Worm (Caenorhabditis elegans) whole organism, L2 larva: Measurements from ENCODE around the gene C28D4.7.

Source experiments
- F13H6.1 ChIP-seq: sonication (generic microtip); optimal IDR thresholded peaks from 2 replicates; lab custom pipeline; 2016; ENCODE audit warnings: missing genetic modification characterization, missing compliant biosample characterization
- ZK546.5 ChIP-seq: sonication (generic microtip); optimal IDR thresholded peaks from 2 replicates; lab custom pipeline; 2017; ENCODE audit warnings: missing biosample characterization, missing genetic modification characterization
- aly-2 ChIP-seq: fragments of 150-350 bp; optimal IDR thresholded peaks from 2 replicates; lab custom pipeline; 2014; ENCODE audit warnings: missing biosample characterization, missing genetic modification characterization
- ama-1 ChIP-seq: fragments of 150-350 bp; optimal IDR thresholded peaks from 2 replicates; lab custom pipeline; 2018; ENCODE audit warnings: inconsistent platforms
- ceh-82 ChIP-seq: fragments of 150-350 bp; optimal IDR thresholded peaks from 2 replicates; lab custom pipeline; 2014; ENCODE audit warnings: missing biosample characterization, missing genetic modification characterization
- dmd-4 ChIP-seq: sonication (generic microtip); optimal IDR thresholded peaks from 2 replicates; lab custom pipeline; 2017; ENCODE audit warnings: missing biosample characterization, missing genetic modification characterization
- elt-3 ChIP-seq: sonication (generic microtip); optimal IDR thresholded peaks from 2 replicates; lab custom pipeline; 2017; ENCODE audit warnings: missing biosample characterization, missing genetic modification characterization
- lsy-2 ChIP-seq, 2 experiments: fragments of 150-350 bp in 1 of 2; sonication (generic microtip) in 1 of 2; optimal IDR thresholded peaks; 2 replicates each; lab custom pipeline; 2014 to 2017; ENCODE audit warnings: missing biosample characterization in 2 of 2, missing genetic modification characterization in 2 of 2
- nhr-21 ChIP-seq: fragments of 150-350 bp; optimal IDR thresholded peaks from 2 replicates; lab custom pipeline; 2014; ENCODE audit warnings: missing biosample characterization, missing genetic modification characterization
- nhr-237 ChIP-seq: fragments of 150-350 bp; optimal IDR thresholded peaks from 2 replicates; lab custom pipeline; 2014; ENCODE audit warnings: missing biosample characterization, missing genetic modification characterization
- snpc-4 ChIP-seq: fragments of 150-350 bp; optimal IDR thresholded peaks from 2 replicates; lab custom pipeline; 2014; ENCODE audit warnings: missing biosample characterization, missing genetic modification characterization
- unc-62 ChIP-seq: fragments of 150-350 bp; optimal IDR thresholded peaks from 2 replicates; lab custom pipeline; 2014; ENCODE audit warnings: missing biosample characterization, missing genetic modification reagents, missing genetic modification characterization
- ztf-11 ChIP-seq: sonication (generic microtip); optimal IDR thresholded peaks from 2 replicates; lab custom pipeline; 2017; ENCODE audit warnings: missing biosample characterization, missing genetic modification characterization
- ztf-4 ChIP-seq: fragments of 150-350 bp; optimal IDR thresholded peaks from 2 replicates; lab custom pipeline; 2014; ENCODE audit warnings: missing biosample characterization, missing genetic modification characterization

- TF ChIP-seq snpc-4 (tag; lab: Kevin White, UChicago) (no peak), nhr-21 (no peak), ZK546.5 (tag; lab: Kevin White, UChicago) (no peak), ztf-11 (tag; lab: Kevin White, UChicago) (no peak), ama-1 (lab: Kevin White, UChicago) (no peak), aly-2 (no peak), nhr-237 (tag; lab: Kevin White, UChicago) (no peak), unc-62 (GFP tag; lab: Kevin White, UChicago) (no peak), F13H6.1 (tag; lab: Kevin White, UChicago) (peak; percentile 2), lsy-2 (tag; optimal IDR thresholded peaks at IDR 0.05; lab: Kevin White, UChicago) (no peak), dmd-4 (tag; lab: Kevin White, UChicago) (no peak), ceh-82 (tag; lab: Kevin White, UChicago) (no peak), ztf-4 (no peak), elt-3 (tag; lab: Kevin White, UChicago) (no peak)
Measured at ce11 chrIV:9761751-9762150, 18.8 kb upstream of the C28D4.7 start.
